Fruit fly (Drosophila melanogaster): ENCODE results near the gene CG10588.

- TF ChIP-seq CG1832 (GFP tag; optimal IDR thresholded peaks at IDR 0.05) (no peak), ap (GFP tag; IDR thresholded peaks at IDR 0.05) (no peak)
Measured at dm6 chr3L:20990231-20990630, 33.5 kb downstream of the CG10588 start.

Measured in whole organism, embryonic.